Worm (Caenorhabditis elegans): ENCODE results near the gene EEED8.12.

ce11 chrII:5426054-5426453 is 17.2 kb upstream of the EEED8.12 start:
- TF ChIP-seq fkh-10 (GFP tag; optimal IDR thresholded peaks at IDR 0.05) (no peak), unc-3 (GFP tag; conservative IDR thresholded peaks at IDR 0.05) (no peak), unc-3 (tag; optimal IDR thresholded peaks at IDR 0.05) (no peak)

All from whole organism, late embryonic.